Fruit fly (Drosophila melanogaster): Measurements from ENCODE around the gene CG15152.

The CG15152 gene

dm6 chr2L:18134615-18135014 is 20.3 kb downstream of the CG15152 start:
- TF ChIP-seq CG8478 (optimal IDR thresholded peaks at IDR 0.05) (no peak), CTCF (optimal IDR thresholded peaks at IDR 0.05) (no peak)

DNA sequence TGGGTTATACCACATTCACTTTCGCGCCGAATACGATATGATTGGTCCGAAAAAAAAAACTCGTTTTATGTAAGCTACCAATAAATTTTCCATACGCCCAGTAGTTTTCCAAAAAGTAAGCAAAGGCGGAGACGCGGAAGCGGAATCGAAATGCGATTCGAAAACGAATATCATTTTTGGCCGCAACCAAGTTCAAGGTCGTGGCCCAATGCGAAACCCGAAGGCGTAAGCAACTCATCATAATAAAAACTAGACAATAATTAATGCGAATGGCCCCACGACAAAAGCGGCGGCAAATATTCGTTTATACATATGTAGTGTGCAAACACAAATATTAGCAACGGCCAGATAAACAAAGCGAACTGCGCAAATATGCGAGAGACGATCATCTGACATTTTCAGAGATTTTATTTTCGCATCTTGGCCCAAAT is 22.1 kb downstream of the CG15152 start:
- TF ChIP-seq CG8478 (optimal IDR thresholded peaks at IDR 0.05) (no peak), CTCF (optimal IDR thresholded peaks at IDR 0.05) (no peak)

DNA sequence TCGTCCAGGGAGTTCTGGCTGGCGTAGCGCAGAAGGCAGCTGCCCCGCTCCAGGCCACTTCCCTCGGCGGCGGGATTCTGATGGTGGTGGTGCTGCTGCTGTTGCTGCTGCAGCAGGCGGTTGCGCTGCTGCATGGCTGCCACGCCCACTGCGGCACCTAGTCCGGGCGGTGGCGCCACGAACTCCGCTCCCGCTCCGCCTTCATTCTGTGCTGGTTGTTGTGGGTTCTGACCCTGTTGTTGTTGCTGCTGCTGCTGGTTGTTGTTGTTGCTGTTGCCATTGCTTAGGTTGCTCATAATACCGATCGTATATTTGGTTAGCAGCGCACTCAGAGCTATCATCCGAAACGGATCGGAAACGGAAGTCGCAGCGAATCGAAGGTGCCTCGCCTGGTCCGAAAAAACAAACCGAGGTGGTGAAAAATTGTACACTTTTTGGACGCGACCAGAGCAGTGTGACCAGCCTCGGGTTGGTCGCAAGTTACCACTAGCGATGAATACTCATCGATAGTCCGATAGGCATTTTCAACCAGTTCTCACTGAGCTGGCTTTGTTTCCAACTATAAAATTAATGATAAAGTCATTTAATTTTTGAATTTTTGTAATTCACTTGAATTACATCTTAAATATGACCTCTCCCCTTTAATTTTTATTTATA is 23.4 kb downstream of the CG15152 start, which contains the start of gene kel:
Gene kel, minus strand, starts transcription at position 493 of the 657 bp plus-strand sequence.
- TF ChIP-seq CG8478 (optimal IDR thresholded peaks at IDR 0.05) (no peak), CTCF (optimal IDR thresholded peaks at IDR 0.05) (peak in 1 of 2 experiments; percentile 34)

dm6 chr2L:18140544-18140943 is 26.2 kb downstream of the CG15152 start:
- no peak for TF ChIP-seq CTCF (optimal IDR thresholded peaks at IDR 0.05)
- no peak for TF ChIP-seq CG8478 (optimal IDR thresholded peaks at IDR 0.05)

DNA sequence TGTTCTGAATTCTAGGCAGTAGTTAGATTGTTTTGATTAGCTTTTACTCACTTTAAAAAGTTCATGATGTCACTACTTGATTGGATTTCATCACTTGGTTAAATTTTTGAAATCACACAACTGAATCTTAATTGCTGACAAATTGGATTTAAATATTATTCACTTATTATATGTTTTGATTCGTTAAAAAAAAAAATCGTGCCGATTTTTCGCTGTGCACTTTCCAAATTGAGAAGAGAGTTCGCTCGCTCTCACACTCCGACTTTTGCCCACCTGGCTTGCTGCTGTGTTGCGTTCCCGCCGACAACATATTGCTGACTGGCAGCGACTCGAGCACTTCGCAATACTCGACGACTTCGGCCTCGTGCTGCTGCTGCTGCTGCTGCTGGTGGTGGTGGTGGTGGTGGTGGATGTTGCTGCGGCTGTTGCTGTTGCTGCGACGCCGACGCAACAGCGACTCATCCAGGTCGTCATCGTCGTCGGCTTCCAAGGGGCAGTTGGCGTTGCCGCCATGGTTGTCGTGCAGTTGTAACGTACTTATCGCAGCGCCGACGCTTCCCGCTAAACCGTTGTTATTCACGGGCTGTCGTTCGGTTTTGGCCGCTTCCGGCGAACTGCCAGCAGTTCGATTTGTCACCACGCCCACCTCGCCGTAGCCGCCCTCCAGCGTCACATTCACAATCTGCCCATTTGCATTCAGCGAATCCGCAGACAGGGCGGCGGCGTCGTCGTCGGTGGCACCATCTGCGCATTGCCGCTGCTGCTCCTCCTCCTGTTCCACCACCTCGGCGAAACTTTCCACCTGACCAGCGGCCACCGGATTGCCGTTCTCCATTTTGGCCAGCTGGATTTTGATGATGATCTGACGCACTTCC is 27.4 kb downstream of the CG15152 start:
- TF ChIP-seq CTCF (optimal IDR thresholded peaks at IDR 0.05) (no peak), CG8478 (optimal IDR thresholded peaks at IDR 0.05) (no peak)

DNA sequence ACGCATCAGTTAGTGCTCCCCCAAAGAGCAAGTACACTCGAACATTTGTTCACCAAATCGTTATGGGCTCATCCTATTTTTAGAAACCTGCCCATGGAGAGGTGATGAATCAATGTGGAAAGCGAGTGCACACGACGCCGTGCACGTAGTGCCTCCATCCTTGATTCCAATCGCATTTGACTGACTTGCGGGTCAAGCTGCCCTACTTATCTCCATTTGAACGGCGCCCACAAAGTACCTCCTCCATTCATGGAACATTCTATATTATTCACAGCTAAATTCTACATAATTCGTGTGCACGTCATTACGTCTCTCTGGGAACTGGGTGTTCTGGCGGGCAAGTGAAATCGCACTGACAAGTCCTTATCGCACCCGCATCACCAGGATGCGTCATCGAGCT is 28.8 kb downstream of the CG15152 start:
- no peak for TF ChIP-seq CTCF (optimal IDR thresholded peaks at IDR 0.05)

dm6 chr2L:18144268-18144834 is 30.0 kb downstream of the CG15152 start:
- TF ChIP-seq CG8478 (optimal IDR thresholded peaks at IDR 0.05) (no peak), CTCF (optimal IDR thresholded peaks at IDR 0.05) (no peak)

- TF ChIP-seq CG8478 (optimal IDR thresholded peaks at IDR 0.05) (no peak), CTCF (optimal IDR thresholded peaks at IDR 0.05) (no peak)
Measured at dm6 chr2L:18145253-18145652, 30.9 kb downstream of the CG15152 start.

DNA sequence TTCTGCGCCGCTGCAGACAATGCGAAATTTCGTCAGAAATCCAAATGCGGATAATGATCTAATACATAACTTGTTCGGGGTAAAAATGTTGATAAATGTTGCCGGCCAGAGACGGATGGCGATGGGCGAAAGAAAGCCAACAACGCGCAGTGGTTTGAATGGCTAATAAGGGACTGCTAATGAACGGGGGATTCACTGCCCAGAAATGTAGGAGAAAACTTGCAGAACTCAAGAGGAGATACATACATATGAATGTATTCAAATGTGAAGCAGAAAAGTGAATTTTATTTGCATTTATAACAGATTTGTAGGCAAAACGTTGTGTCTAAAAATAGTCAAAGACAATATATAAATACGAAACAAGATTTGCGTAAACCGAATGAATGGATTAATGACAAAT is 31.5 kb downstream of the CG15152 start:
- TF ChIP-seq CTCF (optimal IDR thresholded peaks at IDR 0.05) (no peak), CG8478 (optimal IDR thresholded peaks at IDR 0.05) (no peak)

dm6 chr2L:18146618-18147099 is 32.3 kb downstream of the CG15152 start:
- TF ChIP-seq CG8478 (optimal IDR thresholded peaks at IDR 0.05) (no peak), CTCF (optimal IDR thresholded peaks at IDR 0.05) (no peak)

DNA sequence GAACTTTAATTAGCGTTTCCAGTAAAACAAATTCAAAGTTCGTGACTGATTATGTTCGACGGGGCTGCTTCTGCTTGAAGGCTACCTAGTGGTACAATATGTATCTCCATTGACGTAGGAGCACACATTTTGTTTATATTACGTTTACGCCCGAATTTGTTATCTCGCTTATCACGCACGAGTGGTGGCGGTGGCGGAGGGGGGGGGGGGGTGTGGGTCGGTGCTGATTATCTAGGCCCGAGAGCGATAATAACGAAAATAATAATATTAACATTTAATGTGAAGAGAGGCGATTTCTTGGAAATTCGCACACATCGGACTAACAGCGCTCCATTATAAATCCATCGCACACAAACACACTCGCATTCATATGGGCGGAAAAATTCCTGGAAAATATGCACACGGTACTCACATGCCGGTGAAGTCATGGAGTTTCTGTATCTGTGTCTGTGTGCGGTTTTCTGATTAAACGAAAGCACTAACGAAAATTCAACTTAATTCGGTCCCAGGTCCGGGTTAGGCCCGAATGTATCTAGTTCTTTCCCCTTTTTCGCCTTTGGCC is 33.2 kb downstream of the CG15152 start:
- TF ChIP-seq CTCF (optimal IDR thresholded peaks at IDR 0.05) (no peak), CG8478 (optimal IDR thresholded peaks at IDR 0.05) (no peak)

dm6 chr2L:18148552-18149219 is 34.3 kb downstream of the CG15152 start:
- TF ChIP-seq CG8478 (optimal IDR thresholded peaks at IDR 0.05) (no peak), CTCF (optimal IDR thresholded peaks at IDR 0.05) (no peak)

DNA sequence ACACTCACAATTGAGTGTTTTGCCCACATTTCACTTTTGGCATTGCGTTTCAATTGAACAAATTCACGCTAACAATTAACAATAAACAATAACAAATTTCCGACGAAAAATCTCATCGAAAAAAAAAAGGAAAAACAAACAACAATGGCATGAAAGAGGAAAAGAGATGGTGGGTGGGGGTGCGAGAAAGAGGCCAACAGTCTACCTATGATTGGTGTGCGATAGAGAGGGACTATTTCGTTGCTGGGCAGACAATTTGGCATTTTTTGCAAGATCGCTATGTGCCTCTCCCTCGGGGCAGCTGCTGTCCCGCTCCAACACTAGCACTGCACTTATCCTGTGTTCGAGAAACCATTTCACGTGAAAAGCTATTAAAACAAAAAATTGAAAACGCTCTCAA is 35.6 kb downstream of the CG15152 start:
- no peak for TF ChIP-seq CTCF (optimal IDR thresholded peaks at IDR 0.05)
- no peak for TF ChIP-seq CG8478 (optimal IDR thresholded peaks at IDR 0.05)

- TF ChIP-seq CTCF (optimal IDR thresholded peaks at IDR 0.05) (no peak), CG8478 (optimal IDR thresholded peaks at IDR 0.05) (no peak)
Measured at dm6 chr2L:18150393-18151133, 36.2 kb downstream of the CG15152 start.
